Fruit fly (Drosophila melanogaster) whole organism, embryonic: ENCODE measurements around the gene zuc.

Source experiments
- B-H1 ChIP-seq: fragments of 200-800 bp; sonication (Bioruptor generic); IDR thresholded peaks from 3 replicates; pipeline ENCODE4 v1.3.6; 2022; ENCODE audit warnings: missing biosample characterization, missing genetic modification characterization
- CG10321 ChIP-seq: fragments of 200-800 bp; sonication (Bioruptor generic); IDR thresholded peaks from 2 replicates; pipeline ENCODE4 v1.3.6; 2022; ENCODE audit warnings: missing biosample characterization, missing genetic modification characterization
- CG11398 ChIP-seq: fragments of 200-800 bp; sonication (Bioruptor generic); optimal IDR thresholded peaks from 2 replicates; lab custom pipeline; 2016; ENCODE audit warnings: missing biosample characterization, missing genetic modification characterization
- CG11695 ChIP-seq: fragments of 200-800 bp; sonication (Bioruptor generic); IDR thresholded peaks from 3 replicates; pipeline ENCODE4 v1.3.6; 2022; ENCODE audit warnings: missing biosample characterization, missing genetic modification characterization
- CG14441 ChIP-seq: fragments of 200-800 bp; sonication (Bioruptor generic); IDR thresholded peaks from 2 replicates; pipeline ENCODE4 v1.3.6; 2022; ENCODE audit warnings: missing biosample characterization, missing genetic modification characterization
- CG15696 ChIP-seq: fragments of 200-800 bp; sonication (Bioruptor generic); optimal IDR thresholded peaks from 2 replicates; lab custom pipeline; 2019; ENCODE audit warnings: missing biosample characterization, mild to moderate bottlenecking, missing genetic modification characterization, moderate library complexity
- CG17361 ChIP-seq: fragments of 200-800 bp; sonication (Bioruptor generic); IDR thresholded peaks from 3 replicates; pipeline ENCODE4 v1.3.6; 2022; ENCODE audit warnings: missing biosample characterization, missing genetic modification characterization
- CG17829 ChIP-seq: fragments of 200-800 bp; optimal IDR thresholded peaks from 2 replicates; lab custom pipeline; 2019; ENCODE audit warnings: missing biosample characterization, mild to moderate bottlenecking, missing genetic modification characterization, moderate library complexity
- CG18619 ChIP-seq: fragments of 200-800 bp; sonication (Bioruptor generic); optimal IDR thresholded peaks from 3 replicates; lab custom pipeline; 2017; ENCODE audit warnings: missing biosample characterization, mild to moderate bottlenecking, missing genetic modification characterization
- CG2116 ChIP-seq: fragments of 200-800 bp; sonication (Bioruptor generic); optimal IDR thresholded peaks from 3 replicates; lab custom pipeline; 2018; ENCODE audit warnings: missing biosample characterization, mild to moderate bottlenecking, missing genetic modification characterization
- CG2875 ChIP-seq: fragments of 200-800 bp; sonication (Bioruptor generic); optimal IDR thresholded peaks from 2 replicates; lab custom pipeline; 2017; ENCODE audit warnings: missing biosample characterization, mild to moderate bottlenecking, missing genetic modification characterization, missing genetic modification reagents
- CG2889 ChIP-seq: fragments of 200-800 bp; sonication (Bioruptor generic); IDR thresholded peaks from 3 replicates; pipeline ENCODE4 v1.3.6; 2022; ENCODE audit warnings: missing biosample characterization, missing genetic modification characterization
- CG42726 ChIP-seq: fragments of 200-800 bp; sonication (Bioruptor generic); IDR thresholded peaks from 2 replicates; pipeline ENCODE4 v1.3.6; 2022; ENCODE audit warnings: missing biosample characterization, missing genetic modification characterization; ENCODE audit not compliant: partially characterized antibody
- CG4404 ChIP-seq: fragments of 200-800 bp; sonication (Bioruptor generic); IDR thresholded peaks from 2 replicates; pipeline ENCODE4 v1.3.6; 2022; ENCODE audit warnings: missing biosample characterization, missing genetic modification characterization
- CG5245 ChIP-seq: fragments of 200-800 bp; sonication (Bioruptor generic); optimal IDR thresholded peaks from 3 replicates; lab custom pipeline; 2016; ENCODE audit warnings: missing biosample characterization, missing genetic modification characterization
- CG5953 ChIP-seq: fragments of 200-800 bp; sonication (Bioruptor generic); IDR thresholded peaks from 2 replicates; pipeline ENCODE4 v1.3.6; 2022; ENCODE audit warnings: missing biosample characterization, missing genetic modification characterization
- CG6689 ChIP-seq: fragments of 200-800 bp; sonication (Bioruptor generic); IDR thresholded peaks from 2 replicates; pipeline ENCODE4 v1.3.6; 2022; ENCODE audit warnings: missing biosample characterization, missing genetic modification characterization
- CG9932 ChIP-seq: fragments of 200-800 bp; sonication (Bioruptor generic); IDR thresholded peaks from 2 replicates; pipeline ENCODE4 v1.3.6; 2022; ENCODE audit warnings: missing biosample characterization, missing genetic modification characterization
- CTCF ChIP-seq: fragments of 200-800 bp; sonication (Bioruptor generic); optimal IDR thresholded peaks from 2 replicates; lab custom pipeline; 2017; ENCODE audit warnings: missing biosample characterization, mild to moderate bottlenecking, missing genetic modification characterization, moderate library complexity
- Chrac-16 ChIP-seq: fragments of 200-800 bp; sonication (Bioruptor generic); optimal IDR thresholded peaks from 3 replicates; lab custom pipeline; 2016; ENCODE audit warnings: missing biosample characterization, missing genetic modification characterization
- Fer2 ChIP-seq: fragments of 200-800 bp; sonication (Bioruptor generic); optimal IDR thresholded peaks from 2 replicates; lab custom pipeline; 2018; ENCODE audit warnings: missing biosample characterization, mild to moderate bottlenecking, missing genetic modification characterization, moderate library complexity
- Gsc ChIP-seq: fragments of 200-800 bp; sonication (Bioruptor generic); IDR thresholded peaks from 2 replicates; pipeline ENCODE4 v1.3.6; 2022; ENCODE audit warnings: missing biosample characterization, missing genetic modification characterization
- HLHmδ ChIP-seq: fragments of 200-800 bp; sonication (Bioruptor generic); optimal IDR thresholded peaks from 2 replicates; lab custom pipeline; 2018; ENCODE audit warnings: missing biosample characterization, mild to moderate bottlenecking, missing genetic modification characterization, moderate library complexity
- Hr39 ChIP-seq: fragments of >200 bp; optimal IDR thresholded peaks from 2 replicates; lab custom pipeline; 2017
- MTF-1 ChIP-seq: fragments of 200-800 bp; sonication (Bioruptor generic); optimal IDR thresholded peaks from 2 replicates; lab custom pipeline; 2018; ENCODE audit warnings: missing biosample characterization, mild to moderate bottlenecking, missing genetic modification characterization, borderline replicate concordance
- Meics ChIP-seq: fragments of 200-800 bp; sonication (Bioruptor generic); optimal IDR thresholded peaks from 2 replicates; lab custom pipeline; 2017; ENCODE audit warnings: missing biosample characterization, mild to moderate bottlenecking, missing genetic modification characterization
- Myb ChIP-seq: fragments of 200-800 bp; sonication (Bioruptor generic); optimal IDR thresholded peaks from 2 replicates; lab custom pipeline; 2016; ENCODE audit warnings: missing biosample characterization, missing genetic modification characterization
- Neu2 ChIP-seq: fragments of 200-800 bp; sonication (Bioruptor generic); optimal IDR thresholded peaks from 3 replicates; lab custom pipeline; 2016; ENCODE audit warnings: missing biosample characterization, missing genetic modification characterization, borderline replicate concordance
- Nf-YB ChIP-seq: fragments of 200-800 bp; sonication (Bioruptor generic); optimal IDR thresholded peaks from 3 replicates; lab custom pipeline; 2019; ENCODE audit warnings: missing biosample characterization, mild to moderate bottlenecking, missing genetic modification characterization, moderate library complexity
- Oaz ChIP-seq: fragments of 200-800 bp; sonication (Bioruptor generic); IDR thresholded peaks from 2 replicates; pipeline ENCODE4 v1.3.6; 2022; ENCODE audit warnings: missing biosample characterization, missing genetic modification characterization
- Six4 ChIP-seq: fragments of 200-800 bp; sonication (Bioruptor generic); optimal IDR thresholded peaks from 2 replicates; lab custom pipeline; 2016; ENCODE audit warnings: missing biosample characterization, missing genetic modification characterization
- Usf ChIP-seq: fragments of 200-800 bp; sonication (Bioruptor generic); optimal IDR thresholded peaks from 2 replicates; lab custom pipeline; 2017; ENCODE audit warnings: missing genotype, missing biosample characterization, missing genetic modification characterization
- az2 ChIP-seq: fragments of 200-800 bp; sonication (Bioruptor generic); optimal IDR thresholded peaks from 3 replicates; lab custom pipeline; 2016; ENCODE audit warnings: missing biosample characterization, missing genetic modification characterization
- bcd ChIP-seq: fragments of 200-800 bp; sonication (Bioruptor generic); optimal IDR thresholded peaks from 2 replicates; lab custom pipeline; 2017; ENCODE audit warnings: missing biosample characterization, mild to moderate bottlenecking, missing genetic modification characterization
- cas ChIP-seq: fragments of 200-800 bp; sonication (Bioruptor generic); IDR thresholded peaks from 2 replicates; pipeline ENCODE4 v1.3.6; 2022; ENCODE audit warnings: missing biosample characterization, missing genetic modification characterization
- en ChIP-seq: fragments of 200-800 bp; sonication (Bioruptor generic); optimal IDR thresholded peaks from 2 replicates; lab custom pipeline; 2016; ENCODE audit warnings: missing biosample characterization, missing genetic modification characterization
- esg ChIP-seq: fragments of 200-800 bp; sonication (Bioruptor generic); conservative IDR thresholded peaks from 2 replicates; pipeline ENCODE4 v1.3.6; 2022; ENCODE audit warnings: missing biosample characterization, missing genetic modification characterization
- eyg ChIP-seq: fragments of 200-800 bp; sonication (Bioruptor generic); optimal IDR thresholded peaks from 3 replicates; lab custom pipeline; 2016; ENCODE audit warnings: missing biosample characterization, missing genetic modification characterization
- fd64A ChIP-seq: fragments of 200-800 bp; sonication (Bioruptor generic); optimal IDR thresholded peaks from 3 replicates; lab custom pipeline; 2018; ENCODE audit warnings: missing biosample characterization, mild to moderate bottlenecking, missing genetic modification characterization
- gcm2 ChIP-seq: fragments of 200-800 bp; sonication (Bioruptor generic); optimal IDR thresholded peaks from 2 replicates; lab custom pipeline; 2016; ENCODE audit warnings: missing biosample characterization, missing genetic modification characterization
- lilli ChIP-seq: fragments of 200-800 bp; sonication (Bioruptor generic); optimal IDR thresholded peaks from 3 replicates; lab custom pipeline; 2016; ENCODE audit warnings: missing biosample characterization, missing genetic modification characterization
- lov ChIP-seq, 2 experiments: fragments of 200-800 bp in 1 of 2; fragments of >200 bp in 1 of 2; sonication (Bioruptor generic) in 1 of 2; IDR thresholded peaks in 1 of 2; optimal IDR thresholded peaks in 1 of 2; 2 replicates in 1 of 2; 3 replicates in 1 of 2; pipeline versions ENCODE4 v1.3.6 to Lab custom; 2017 to 2022; ENCODE audit warnings: missing biosample characterization in 1 of 2, missing genetic modification characterization in 1 of 2
- luna ChIP-seq: fragments of 200-800 bp; sonication (Bioruptor generic); optimal IDR thresholded peaks from 2 replicates; lab custom pipeline; 2016; ENCODE audit warnings: missing biosample characterization, missing genetic modification characterization
- oc ChIP-seq: fragments of 200-800 bp; sonication (Bioruptor generic); optimal IDR thresholded peaks from 2 replicates; lab custom pipeline; 2018; ENCODE audit warnings: missing biosample characterization, mild to moderate bottlenecking, missing genetic modification characterization, moderate library complexity
- ranshi ChIP-seq: fragments of 200-800 bp; sonication (Bioruptor generic); IDR thresholded peaks from 2 replicates; pipeline ENCODE4 v1.3.6; 2022; ENCODE audit warnings: missing biosample characterization, missing genetic modification characterization
- seq ChIP-seq: fragments of 200-800 bp; sonication (Bioruptor generic); IDR thresholded peaks from 2 replicates; pipeline ENCODE4 v1.3.6; 2022; ENCODE audit warnings: missing biosample characterization, missing genetic modification characterization
- sqz ChIP-seq: fragments of 200-800 bp; sonication (Bioruptor generic); optimal IDR thresholded peaks from 3 replicates; lab custom pipeline; 2018; ENCODE audit warnings: missing biosample characterization, mild to moderate bottlenecking, missing genetic modification characterization
- stc ChIP-seq: fragments of 200-800 bp; sonication (Bioruptor generic); IDR thresholded peaks from 2 replicates; pipeline ENCODE4 v1.3.6; 2022; ENCODE audit warnings: missing biosample characterization, missing genetic modification characterization
- sug ChIP-seq: fragments of 200-800 bp; optimal IDR thresholded peaks from 2 replicates; lab custom pipeline; 2019; ENCODE audit warnings: missing biosample characterization, mild to moderate bottlenecking, missing genetic modification characterization, moderate library complexity
- tap ChIP-seq: fragments of 200-800 bp; optimal IDR thresholded peaks from 3 replicates; lab custom pipeline; 2019; ENCODE audit warnings: missing biosample characterization, mild to moderate bottlenecking, missing genetic modification characterization, moderate library complexity
- ttk ChIP-seq: fragments of 200-800 bp; sonication (Bioruptor generic); IDR thresholded peaks from 2 replicates; pipeline ENCODE4 v2.1.2; 2022; ENCODE audit warnings: missing biosample characterization, missing genetic modification characterization
- vfl ChIP-seq: fragments of 200-800 bp; sonication (Bioruptor generic); optimal IDR thresholded peaks from 2 replicates; lab custom pipeline; 2016; ENCODE audit warnings: missing biosample characterization, missing genetic modification characterization

The zuc gene

dm6 chr2L:11970853-11971397, 18.8 kb downstream of the zuc start (continued):
- TF ChIP-seq CG2875 (GFP tag; lab: Kevin White, UChicago) (no peak), CG11695 (GFP tag; lab: Robert Waterston, UW) (peak; percentile 32; the same call in 1 of the 3 replicates), HLHmδ (GFP tag; lab: Kevin White, UChicago) (peak; percentile 50), cas (GFP tag; lab: Robert Waterston, UW) (no peak), sqz (no peak), ranshi (GFP tag; lab: Robert Waterston, UW) (no peak), esg (0 out of 2 replicates have a peak, but pooled peaks have one; percentile 22), Oaz (no peak), oc (tag; lab: Kevin White, UChicago) (peak; percentile 72), CG15696 (tag; lab: Kevin White, UChicago) (no peak), CG9932 (peak; percentile 35; the same call in 1 of the 2 replicates), CG2889 (GFP tag; lab: Robert Waterston, UW) (no peak), eyg (no peak), luna (GFP tag; lab: Kevin White, UChicago) (no peak), stc (GFP tag; lab: Robert Waterston, UW) (peak; percentile 40; the same call in 1 of the 2 replicates), CG5953 (GFP tag; lab: Robert Waterston, UW) (0 out of 2 replicates have a peak, but pooled peaks have one; percentile 52), ttk (GFP tag; lab: Robert Waterston, UW) (no peak), bcd (GFP tag; lab: Kevin White, UChicago) (peak; percentile 5), CG17361 (GFP tag; lab: Robert Waterston, UW) (no peak), CG2116 (GFP tag; lab: Kevin White, UChicago) (no peak), CG18619 (GFP tag; lab: Kevin White, UChicago) (no peak), lilli (GFP tag; lab: Kevin White, UChicago) (peak; percentile 34), lov (optimal IDR thresholded peaks at IDR 0.05; lab: Kevin White, UChicago) (no peak), lov (GFP tag; IDR thresholded peaks at IDR 0.05; lab: Robert Waterston, UW) (0 out of 3 replicates have a peak, but pooled peaks have one; percentile 43), fd64A (no peak), CTCF (no peak), en (no peak), CG5245 (GFP tag; lab: Kevin White, UChicago) (no peak), Chrac-16 (no peak), tap (no peak), Meics (GFP tag; lab: Kevin White, UChicago) (peak; percentile 17), B-H1 (GFP tag; lab: Robert Waterston, UW) (no peak), CG14441 (GFP tag; lab: Robert Waterston, UW) (0 out of 2 replicates have a peak, but pooled peaks have one; percentile 39), gcm2 (GFP tag; lab: Kevin White, UChicago) (no peak), CG17829 (peak; percentile 1), Myb (GFP tag; lab: Kevin White, UChicago) (no peak), Neu2 (GFP tag; lab: Kevin White, UChicago) (no peak), az2 (GFP tag; lab: Kevin White, UChicago) (no peak), Fer2 (no peak), seq (peak; percentile 38; the same call in 1 of the 2 replicates), sug (tag; lab: Kevin White, UChicago) (peak; percentile 39), Nf-YB (GFP tag; lab: Kevin White, UChicago) (peak; percentile 53), CG42726 (GFP tag; lab: Robert Waterston, UW) (peak; percentile 19; the same call in 1 of the 2 replicates), vfl (GFP tag; lab: Kevin White, UChicago) (no peak), Hr39 (lab: Kevin White, UChicago) (no peak), MTF-1 (GFP tag; lab: Kevin White, UChicago) (no peak), CG10321 (GFP tag; lab: Robert Waterston, UW) (peak; percentile 97), CG11398 (GFP tag; lab: Kevin White, UChicago) (peak; percentile 5), Six4 (GFP tag; lab: Kevin White, UChicago) (no peak), Usf (no peak), CG4404 (GFP tag; lab: Robert Waterston, UW) (no peak), CG6689 (no peak), Gsc (GFP tag; lab: Robert Waterston, UW) (no peak)
